Worm (Caenorhabditis elegans) whole organism, L4 larva: ENCODE data around the gene ZK1290.7.

Experiments
- F26F4.8 ChIP-seq: fragments of 200-800 bp; sonication (Bioruptor generic); conservative IDR thresholded peaks from 2 replicates; pipeline ENCODE4 v1.3.6; 2022; ENCODE audit warnings: missing genetic modification characterization, missing compliant biosample characterization
- F37D6.2 ChIP-seq: sonication (generic microtip); optimal IDR thresholded peaks from 2 replicates; lab custom pipeline; 2016; ENCODE audit warnings: mild to moderate bottlenecking, missing genetic modification characterization, missing compliant biosample characterization
- T20F7.1 ChIP-seq: fragments of 200-800 bp; sonication (Bioruptor generic); optimal IDR thresholded peaks from 2 replicates; lab custom pipeline; 2018; ENCODE audit warnings: mild to moderate bottlenecking, missing genetic modification characterization, missing compliant biosample characterization
- Y5F2A.4 ChIP-seq: fragments of 200-800 bp; sonication (Bioruptor generic); optimal IDR thresholded peaks from 2 replicates; lab custom pipeline; 2018; ENCODE audit warnings: mild to moderate bottlenecking, missing genetic modification characterization, missing compliant biosample characterization
- Y75B8A.6 ChIP-seq: fragments of 200-800 bp; sonication (Bioruptor generic); IDR thresholded peaks from 2 replicates; pipeline ENCODE4 v1.3.6; 2022; ENCODE audit warnings: missing genetic modification reagents, missing genetic modification characterization, missing compliant biosample characterization
- ZK337.2 ChIP-seq: fragments of 200-800 bp; sonication (Bioruptor generic); IDR thresholded peaks from 2 replicates; pipeline ENCODE4 v1.3.6; 2022; ENCODE audit warnings: missing genetic modification reagents, missing genetic modification characterization, missing compliant biosample characterization
- aha-1 ChIP-seq: fragments of 150-350 bp; peaks from one replicate; lab custom pipeline; 2014; ENCODE audit warnings: missing biosample characterization, missing genetic modification characterization
- aly-2 ChIP-seq: sonication (generic microtip); optimal IDR thresholded peaks from 2 replicates; lab custom pipeline; 2018; ENCODE audit warnings: missing biosample characterization, missing genetic modification characterization
- ama-1 ChIP-seq: fragments of 150-350 bp; optimal IDR thresholded peaks from 2 replicates; lab custom pipeline; 2014; ENCODE audit warnings: inconsistent platforms, mixed read lengths
- attf-4 ChIP-seq: sonication (generic microtip); optimal IDR thresholded peaks from 3 replicates; lab custom pipeline; 2017; ENCODE audit warnings: missing biosample characterization, missing genetic modification characterization
- ceh-32 ChIP-seq: sonication (generic microtip); optimal IDR thresholded peaks from 2 replicates; lab custom pipeline; 2016; ENCODE audit warnings: mild to moderate bottlenecking, missing genetic modification characterization, missing compliant biosample characterization; ENCODE audit not compliant: poor library complexity
- ceh-82 ChIP-seq: sonication (generic microtip); optimal IDR thresholded peaks from 2 replicates; lab custom pipeline; 2017; ENCODE audit warnings: missing biosample characterization, missing genetic modification characterization
- ces-1 ChIP-seq: fragments of 150-350 bp; sonication (generic microtip); optimal IDR thresholded peaks from 4 replicates; lab custom pipeline; 2014; ENCODE audit warnings: missing biosample characterization, missing genetic modification reagents, missing genetic modification characterization
- ctbp-1 ChIP-seq: fragments of 200-800 bp; sonication (Bioruptor generic); IDR thresholded peaks from 2 replicates; pipeline ENCODE4 v1.3.6; 2022; ENCODE audit warnings: missing genetic modification reagents, missing genetic modification characterization, missing compliant biosample characterization
- daf-8 ChIP-seq: fragments of 200-800 bp; sonication (Bioruptor generic); IDR thresholded peaks from 2 replicates; pipeline ENCODE4 v1.3.6; 2022; ENCODE audit warnings: missing genetic modification characterization, missing compliant biosample characterization
- dmd-6 ChIP-seq: fragments of 200-800 bp; sonication (Bioruptor generic); IDR thresholded peaks from 2 replicates; pipeline ENCODE4 v1.3.6; 2022; ENCODE audit warnings: missing genetic modification reagents, missing genetic modification characterization, missing compliant biosample characterization
- dmd-9 ChIP-seq: fragments of 200-800 bp; sonication (Bioruptor generic); IDR thresholded peaks from 2 replicates; pipeline ENCODE4 v1.3.6; 2022; ENCODE audit warnings: missing genetic modification reagents, missing genetic modification characterization, missing compliant biosample characterization
- egl-43 ChIP-seq: fragments of 200-800 bp; sonication (Bioruptor generic); IDR thresholded peaks from 2 replicates; pipeline ENCODE4 v1.3.6; 2022; ENCODE audit warnings: missing genetic modification reagents, missing genetic modification characterization, missing compliant biosample characterization
- fkh-10 ChIP-seq: fragments of 150-350 bp; optimal IDR thresholded peaks from 2 replicates; lab custom pipeline; 2014; ENCODE audit warnings: missing biosample characterization, missing genetic modification reagents, missing genetic modification characterization
- gei-8 ChIP-seq: fragments of 200-800 bp; sonication (Bioruptor generic); optimal IDR thresholded peaks from 2 replicates; lab custom pipeline; 2018; ENCODE audit warnings: mild to moderate bottlenecking, missing genetic modification characterization, missing compliant biosample characterization
- hif-1 ChIP-seq, 2 experiments: sonication (generic microtip); optimal IDR thresholded peaks; 2 replicates each; lab custom pipeline; 2016 to 2017; ENCODE audit warnings: missing compliant biosample characterization in 2 of 2, missing genetic modification characterization in 2 of 2, missing genetic modification reagents in 2 of 2, missing genotype in 2 of 2, mild to moderate bottlenecking in 1 of 2
- hlh-30 ChIP-seq: sonication (generic microtip); optimal IDR thresholded peaks from 2 replicates; lab custom pipeline; 2017; ENCODE audit warnings: antibody characterized with exemption, mild to moderate bottlenecking, missing genetic modification characterization, missing compliant biosample characterization; ENCODE audit not compliant: insufficient read depth
- hmg-1.1 ChIP-seq: fragments of 200-800 bp; sonication (Bioruptor generic); IDR thresholded peaks from 2 replicates; pipeline ENCODE4 v1.3.6; 2022; ENCODE audit warnings: missing genetic modification reagents, missing genetic modification characterization, missing compliant biosample characterization
- lim-7 ChIP-seq: fragments of 200-800 bp; sonication (Bioruptor generic); IDR thresholded peaks from 2 replicates; pipeline ENCODE4 v1.3.6; 2022; ENCODE audit warnings: missing genetic modification characterization, missing compliant biosample characterization
- lin-1 ChIP-seq: fragments of 200-800 bp; sonication (Bioruptor generic); IDR thresholded peaks from 2 replicates; pipeline ENCODE4 v1.3.6; 2022; ENCODE audit warnings: missing genetic modification reagents, missing genetic modification characterization, missing compliant biosample characterization
- lin-15B ChIP-seq: fragments of 150-350 bp; sonication (generic microtip); optimal IDR thresholded peaks from 3 replicates; lab custom pipeline; 2014; ENCODE audit warnings: missing biosample characterization, missing genetic modification characterization
- lin-29 ChIP-seq: fragments of 200-800 bp; sonication (Bioruptor generic); IDR thresholded peaks from 2 replicates; pipeline ENCODE4 v1.3.6; 2022; ENCODE audit warnings: missing genetic modification reagents, missing genetic modification characterization, missing compliant biosample characterization
- lin-39 ChIP-seq: fragments of 150-350 bp; optimal IDR thresholded peaks from 2 replicates; lab custom pipeline; 2014; ENCODE audit warnings: missing biosample characterization, missing genetic modification reagents, missing genetic modification characterization
- lir-3 ChIP-seq: sonication (generic microtip); optimal IDR thresholded peaks from 2 replicates; lab custom pipeline; 2016; ENCODE audit warnings: mild to moderate bottlenecking, missing genetic modification characterization, missing compliant biosample characterization
- lsy-2 ChIP-seq, 2 experiments: fragments of 150-350 bp in 1 of 2; sonication (generic microtip) in 1 of 2; optimal IDR thresholded peaks; 2 replicates each; lab custom pipeline; 2014 to 2017; ENCODE audit warnings: missing biosample characterization in 2 of 2, missing genetic modification characterization in 2 of 2
- madf-5 ChIP-seq, 2 experiments: fragments of 200-800 bp; sonication (Bioruptor generic); IDR thresholded peaks; 2 replicates each; pipeline ENCODE4 v1.3.6; 2022; ENCODE audit warnings: missing compliant biosample characterization in 2 of 2, missing genetic modification characterization in 2 of 2
- madf-9 ChIP-seq: fragments of 200-800 bp; sonication (Bioruptor generic); conservative IDR thresholded peaks from 2 replicates; pipeline ENCODE4 v1.3.6; 2022; ENCODE audit warnings: missing genetic modification reagents, missing genetic modification characterization, missing compliant biosample characterization
- mdt-29 ChIP-seq: fragments of 200-800 bp; sonication (Bioruptor generic); IDR thresholded peaks from 2 replicates; pipeline ENCODE4 v1.3.6; 2022; ENCODE audit warnings: missing genetic modification reagents, missing genetic modification characterization, missing compliant biosample characterization
- mep-1 ChIP-seq: fragments of 150-350 bp; sonication (generic microtip); optimal IDR thresholded peaks from 3 replicates; lab custom pipeline; 2014; ENCODE audit warnings: missing biosample characterization, missing genetic modification characterization
- nhr-10 ChIP-seq: fragments of 150-350 bp; optimal IDR thresholded peaks from 2 replicates; lab custom pipeline; 2014; ENCODE audit warnings: missing biosample characterization, missing genetic modification characterization
- nhr-237 ChIP-seq: sonication (generic microtip); optimal IDR thresholded peaks from 2 replicates; lab custom pipeline; 2017; ENCODE audit warnings: missing biosample characterization, missing genetic modification characterization
- nhr-28 ChIP-seq: fragments of 150-350 bp; optimal IDR thresholded peaks from 2 replicates; lab custom pipeline; 2014; ENCODE audit warnings: missing biosample characterization, missing genetic modification characterization
- nhr-76 ChIP-seq: fragments of 150-350 bp; optimal IDR thresholded peaks from 2 replicates; lab custom pipeline; 2014; ENCODE audit warnings: missing biosample characterization, missing genetic modification characterization
- nhr-77 ChIP-seq: fragments of 150-350 bp; optimal IDR thresholded peaks from 2 replicates; lab custom pipeline; 2014; ENCODE audit warnings: missing biosample characterization, missing genetic modification characterization
- pha-4 ChIP-seq, 2 experiments: fragments of 150-350 bp in 1 of 2; fragments of 200-800 bp in 1 of 2; sonication (Bioruptor generic) in 1 of 2; IDR thresholded peaks in 1 of 2; optimal IDR thresholded peaks in 1 of 2; 2 replicates each; pipeline versions ENCODE4 v1.3.6 to Lab custom; 2014 to 2022; ENCODE audit warnings: missing genetic modification characterization in 2 of 2, missing genetic modification reagents in 2 of 2, missing biosample characterization in 1 of 2, missing compliant biosample characterization in 1 of 2
- php-3 ChIP-seq: fragments of 200-800 bp; sonication (Bioruptor generic); IDR thresholded peaks from 2 replicates; pipeline ENCODE4 v1.3.6; 2022; ENCODE audit warnings: missing genetic modification reagents, missing genetic modification characterization, missing compliant biosample characterization
- rbr-2 ChIP-seq: sonication (generic microtip); optimal IDR thresholded peaks from 2 replicates; lab custom pipeline; 2016; ENCODE audit warnings: missing genotype, missing genetic modification characterization, missing compliant biosample characterization
- saeg-2 ChIP-seq: fragments of 200-800 bp; sonication (Bioruptor generic); IDR thresholded peaks from 2 replicates; pipeline ENCODE4 v1.3.6; 2022; ENCODE audit warnings: missing genetic modification reagents, missing genetic modification characterization, missing compliant biosample characterization
- snpc-1.2 ChIP-seq: fragments of 200-800 bp; sonication (Bioruptor generic); IDR thresholded peaks from 2 replicates; pipeline ENCODE4 v1.3.6; 2022; ENCODE audit warnings: missing genetic modification reagents, missing genetic modification characterization, missing compliant biosample characterization
- spr-3 ChIP-seq: fragments of 200-800 bp; sonication (Bioruptor generic); optimal IDR thresholded peaks from 2 replicates; lab custom pipeline; 2018; ENCODE audit warnings: mild to moderate bottlenecking, missing genetic modification characterization, missing compliant biosample characterization
- unc-130 ChIP-seq: sonication (generic microtip); optimal IDR thresholded peaks from 2 replicates; lab custom pipeline; 2016; ENCODE audit warnings: missing genetic modification reagents, missing genetic modification characterization, missing compliant biosample characterization
- unc-39 ChIP-seq: sonication (generic microtip); optimal IDR thresholded peaks from 2 replicates; lab custom pipeline; 2017; ENCODE audit warnings: missing biosample characterization, missing genetic modification characterization
- unc-62 ChIP-seq, 3 experiments: fragments of 150-350 bp in 1 of 3; sonication (generic microtip); optimal IDR thresholded peaks in 2 of 3; peaks in 1 of 3; 1 replicate in 1 of 3; 2 replicates in 2 of 3; lab custom pipeline; 2014 to 2017; ENCODE audit warnings: missing biosample characterization in 3 of 3, missing genetic modification characterization in 3 of 3, missing genetic modification reagents in 3 of 3, missing genotype in 1 of 3
- zag-1 ChIP-seq: fragments of 150-350 bp; optimal IDR thresholded peaks from 2 replicates; lab custom pipeline; 2014; ENCODE audit warnings: missing biosample characterization, missing genetic modification characterization
- zfp-2 ChIP-seq: sonication (generic microtip); optimal IDR thresholded peaks from 2 replicates; lab custom pipeline; 2016; ENCODE audit warnings: mild to moderate bottlenecking, missing genetic modification characterization, missing compliant biosample characterization
- ztf-7 ChIP-seq: fragments of 150-350 bp; optimal IDR thresholded peaks from 2 replicates; lab custom pipeline; 2014; ENCODE audit warnings: missing biosample characterization, missing genetic modification characterization

Gene ZK1290.7

ce11 chrII:7554716-7555247 is 29.4 kb upstream of the ZK1290.7 start (continued):
- TF ChIP-seq T20F7.1 (GFP tag; lab: Kevin White, UChicago) (peak; percentile 34), lin-29 (no peak), daf-8 (GFP tag; lab: Robert Waterston, UW) (no peak), ceh-32 (no peak), lin-15B (tag; lab: Kevin White, UChicago) (no peak), zag-1 (tag; lab: Kevin White, UChicago) (no peak), lim-7 (GFP tag; lab: Robert Waterston, UW) (no peak), nhr-28 (tag; lab: Kevin White, UChicago) (peak; percentile 88), ztf-7 (tag; lab: Kevin White, UChicago) (no peak), Y5F2A.4 (GFP tag; lab: Kevin White, UChicago) (no peak), fkh-10 (GFP tag; lab: Kevin White, UChicago) (no peak), dmd-6 (GFP tag; lab: Robert Waterston, UW) (peak; percentile 98), nhr-77 (tag; lab: Kevin White, UChicago) (peak; percentile 78), dmd-9 (GFP tag; lab: Robert Waterston, UW) (no peak), F26F4.8 (no peak), lin-1 (GFP tag; lab: Robert Waterston, UW) (peak; percentile 84), lin-39 (tag; lab: Kevin White, UChicago) (no peak), unc-130 (no peak), ama-1 (lab: Kevin White, UChicago) (no peak), ctbp-1 (GFP tag; lab: Robert Waterston, UW) (no peak), php-3 (peak; percentile 74), F37D6.2 (no peak), unc-62 (GFP tag; optimal IDR thresholded peaks at IDR 0.05 in 1 of 2; lab: Kevin White, UChicago) (peak in 1 of 2 experiments; percentile 98), unc-62 (tag; optimal IDR thresholded peaks at IDR 0.05; lab: Kevin White, UChicago) (no peak), ces-1 (no peak), attf-4 (tag; lab: Kevin White, UChicago) (no peak), Y75B8A.6 (GFP tag; lab: Robert Waterston, UW) (no peak), spr-3 (GFP tag; lab: Kevin White, UChicago) (no peak), aly-2 (no peak), hlh-30 (tag; lab: Kevin White, UChicago) (peak; percentile 87), saeg-2 (GFP tag; lab: Robert Waterston, UW) (no peak), lsy-2 (tag; optimal IDR thresholded peaks at IDR 0.05; lab: Kevin White, UChicago) (peak in 1 of 2 experiments; percentile 29), hif-1 (tag; optimal IDR thresholded peaks at IDR 0.05; lab: Kevin White, UChicago) (no peak), ceh-82 (no peak), nhr-237 (tag; lab: Kevin White, UChicago) (no peak), madf-9 (GFP tag; lab: Robert Waterston, UW) (0 out of 2 replicates have a peak, but pooled peaks have one; percentile 30), hmg-1.1 (GFP tag; lab: Robert Waterston, UW) (no peak), snpc-1.2 (GFP tag; lab: Robert Waterston, UW) (no peak), rbr-2 (tag; lab: Kevin White, UChicago) (no peak), aha-1 (tag; lab: Kevin White, UChicago) (no peak), nhr-76 (tag; lab: Kevin White, UChicago) (no peak), gei-8 (no peak), nhr-10 (tag; lab: Kevin White, UChicago) (no peak), egl-43 (GFP tag; lab: Robert Waterston, UW) (no peak), mep-1 (tag; lab: Kevin White, UChicago) (peak; percentile 55), lir-3 (tag; lab: Kevin White, UChicago) (no peak), mdt-29 (GFP tag; lab: Robert Waterston, UW) (no peak), unc-39 (tag; lab: Kevin White, UChicago) (no peak), madf-5 (GFP tag; IDR thresholded peaks at IDR 0.05; lab: Robert Waterston, UW) (no peak), pha-4 (GFP tag; IDR thresholded peaks at IDR 0.05; lab: Robert Waterston, UW) (no peak), pha-4 (tag; optimal IDR thresholded peaks at IDR 0.05; lab: Kevin White, UChicago) (no peak), zfp-2 (tag; lab: Kevin White, UChicago) (no peak), ZK337.2 (no peak)
